Worm (Caenorhabditis elegans) whole organism, young adult: ENCODE data around the gene slcr-46.2.

Experiments
- B0035.1 ChIP-seq: sonication (generic microtip); optimal IDR thresholded peaks from 2 replicates; lab custom pipeline; 2016; ENCODE audit warnings: missing genetic modification characterization, mild to moderate bottlenecking, missing compliant biosample characterization, missing genotype, missing genetic modification reagents
- D2030.7 ChIP-seq: fragments of 200-800 bp; sonication (Bioruptor generic); IDR thresholded peaks from 2 replicates; pipeline ENCODE4 v1.3.6; 2022; ENCODE audit warnings: missing genetic modification reagents, missing genetic modification characterization, missing compliant biosample characterization
- F33H1.4 ChIP-seq: fragments of 200-800 bp; sonication (Bioruptor generic); IDR thresholded peaks from 2 replicates; pipeline ENCODE4 v1.3.6; 2022; ENCODE audit warnings: missing genetic modification reagents, missing genetic modification characterization, missing compliant biosample characterization
- F37B4.10 ChIP-seq: fragments of 200-800 bp; sonication (Bioruptor generic); IDR thresholded peaks from 2 replicates; pipeline ENCODE4 v1.3.6; 2022; ENCODE audit warnings: missing genetic modification characterization, missing compliant biosample characterization
- F39B2.1 ChIP-seq: fragments of 200-800 bp; sonication (Bioruptor generic); IDR thresholded peaks from 2 replicates; pipeline ENCODE4 v1.3.6; 2022; ENCODE audit warnings: missing genetic modification reagents, missing genetic modification characterization, missing compliant biosample characterization
- F49E8.2 ChIP-seq: sonication (generic microtip); optimal IDR thresholded peaks from 3 replicates; lab custom pipeline; 2017; ENCODE audit warnings: missing genetic modification characterization, mild to moderate bottlenecking, missing compliant biosample characterization, antibody characterized with exemption, moderate library complexity; ENCODE audit not compliant: insufficient read depth
- F52B5.7 ChIP-seq: sonication (generic microtip); optimal IDR thresholded peaks from 2 replicates; lab custom pipeline; 2016; ENCODE audit warnings: mild to moderate bottlenecking, missing genetic modification characterization, missing compliant biosample characterization
- T07F8.4 ChIP-seq: sonication (generic microtip); optimal IDR thresholded peaks from 2 replicates; lab custom pipeline; 2016; ENCODE audit warnings: mild to moderate bottlenecking, missing genetic modification characterization, moderate library complexity, missing compliant biosample characterization
- Y53F4B.3 ChIP-seq: fragments of 200-800 bp; sonication (Bioruptor generic); IDR thresholded peaks from 2 replicates; pipeline ENCODE4 v1.3.6; 2022; ENCODE audit warnings: missing genetic modification reagents, missing genetic modification characterization, missing compliant biosample characterization
- Y56A3A.18 ChIP-seq: fragments of 200-800 bp; sonication (Bioruptor generic); IDR thresholded peaks from 2 replicates; pipeline ENCODE4 v1.3.6; 2022; ENCODE audit warnings: missing genetic modification reagents, missing genetic modification characterization, missing compliant biosample characterization
- aptf-2 ChIP-seq: fragments of 200-800 bp; sonication (Bioruptor generic); conservative IDR thresholded peaks from 2 replicates; pipeline ENCODE4 v1.3.6; 2022; ENCODE audit warnings: missing genetic modification reagents, missing genetic modification characterization, missing compliant biosample characterization
- aptf-3 ChIP-seq: fragments of 200-800 bp; sonication (Bioruptor generic); IDR thresholded peaks from 2 replicates; pipeline ENCODE4 v1.3.6; 2022; ENCODE audit warnings: missing genetic modification characterization, missing compliant biosample characterization
- atf-7 ChIP-seq: sonication (generic microtip); optimal IDR thresholded peaks from 2 replicates; lab custom pipeline; 2017; ENCODE audit warnings: mild to moderate bottlenecking, missing genetic modification characterization, missing compliant biosample characterization
- athp-1 ChIP-seq: sonication (generic microtip); optimal IDR thresholded peaks from 2 replicates; lab custom pipeline; 2017; ENCODE audit warnings: mild to moderate bottlenecking, missing genetic modification characterization, missing compliant biosample characterization
- attf-5 ChIP-seq: fragments of 200-800 bp; sonication (Bioruptor generic); optimal IDR thresholded peaks from 2 replicates; lab custom pipeline; 2018; ENCODE audit warnings: mild to moderate bottlenecking, missing genetic modification characterization, missing compliant biosample characterization
- bed-2 ChIP-seq: fragments of 200-800 bp; sonication (Bioruptor generic); IDR thresholded peaks from 2 replicates; pipeline ENCODE4 v1.3.6; 2022; ENCODE audit warnings: missing genetic modification reagents, missing genetic modification characterization, missing compliant biosample characterization
- ccch-3 ChIP-seq: fragments of 200-800 bp; sonication (Bioruptor generic); optimal IDR thresholded peaks from 2 replicates; lab custom pipeline; 2018; ENCODE audit warnings: mild to moderate bottlenecking, missing genetic modification characterization, missing compliant biosample characterization
- ceh-100 ChIP-seq: fragments of 200-800 bp; sonication (Bioruptor generic); IDR thresholded peaks from 2 replicates; pipeline ENCODE4 v1.3.6; 2022; ENCODE audit warnings: missing genetic modification reagents, missing genetic modification characterization, missing compliant biosample characterization
- ceh-79 ChIP-seq: sonication (generic microtip); optimal IDR thresholded peaks from 2 replicates; lab custom pipeline; 2017; ENCODE audit warnings: mild to moderate bottlenecking, missing genetic modification characterization, missing compliant biosample characterization
- chd-7 ChIP-seq: sonication (generic microtip); optimal IDR thresholded peaks from 2 replicates; lab custom pipeline; 2016; ENCODE audit warnings: mild to moderate bottlenecking, missing genetic modification characterization, moderate library complexity, missing compliant biosample characterization
- dpl-1 ChIP-seq: fragments of 150-350 bp; optimal IDR thresholded peaks from 2 replicates; lab custom pipeline; 2014; ENCODE audit warnings: missing biosample characterization, missing genetic modification reagents, missing genetic modification characterization
- egrh-3 ChIP-seq: fragments of 200-800 bp; sonication (Bioruptor generic); IDR thresholded peaks from 2 replicates; pipeline ENCODE4 v1.3.6; 2022; ENCODE audit warnings: missing genetic modification reagents, missing genetic modification characterization, missing compliant biosample characterization
- ekl-4 ChIP-seq: fragments of 200-800 bp; sonication (Bioruptor generic); IDR thresholded peaks from 2 replicates; pipeline ENCODE4 v1.3.6; 2022; ENCODE audit warnings: missing genetic modification reagents, missing genetic modification characterization, missing compliant biosample characterization
- gei-17 ChIP-seq: fragments of 200-800 bp; sonication (Bioruptor generic); optimal IDR thresholded peaks from 2 replicates; lab custom pipeline; 2018; ENCODE audit warnings: mild to moderate bottlenecking, missing genetic modification characterization, missing compliant biosample characterization
- him-1 ChIP-seq: sonication (generic microtip); optimal IDR thresholded peaks from 2 replicates; lab custom pipeline; 2016; ENCODE audit warnings: missing genotype, missing genetic modification reagents, missing genetic modification characterization, missing compliant biosample characterization
- hlh-26 ChIP-seq: fragments of 200-800 bp; sonication (Bioruptor generic); conservative IDR thresholded peaks from 2 replicates; pipeline ENCODE4 v1.3.6; 2022; ENCODE audit warnings: missing genetic modification reagents, missing genetic modification characterization, missing compliant biosample characterization
- hmg-1.2 ChIP-seq: fragments of 200-800 bp; sonication (Bioruptor generic); IDR thresholded peaks from 2 replicates; pipeline ENCODE4 v1.3.6; 2022; ENCODE audit warnings: missing genetic modification reagents, missing genetic modification characterization, missing compliant biosample characterization
- hrde-1 ChIP-seq: sonication (generic microtip); optimal IDR thresholded peaks from 2 replicates; lab custom pipeline; 2016; ENCODE audit warnings: missing genetic modification characterization, mild to moderate bottlenecking, missing compliant biosample characterization, moderate library complexity, missing genotype, missing genetic modification reagents, borderline replicate concordance
- hsf-1 ChIP-seq: fragments of 200-800 bp; sonication (Bioruptor generic); IDR thresholded peaks from 2 replicates; pipeline ENCODE4 v1.3.6; 2022; ENCODE audit warnings: missing genetic modification reagents, missing genetic modification characterization, missing compliant biosample characterization
- let-607 ChIP-seq, 2 experiments: fragments of 200-800 bp in 1 of 2; sonication (Bioruptor generic) in 1 of 2; sonication (generic microtip) in 1 of 2; optimal IDR thresholded peaks; 2 replicates each; lab custom pipeline; 2016 to 2018; ENCODE audit warnings: mild to moderate bottlenecking in 2 of 2, missing compliant biosample characterization in 2 of 2, missing genetic modification characterization in 2 of 2, moderate library complexity in 2 of 2, missing genotype in 1 of 2
- lin-26 ChIP-seq: fragments of 200-800 bp; sonication (Bioruptor generic); IDR thresholded peaks from 2 replicates; pipeline ENCODE4 v1.3.6; 2022; ENCODE audit warnings: missing genetic modification reagents, missing genetic modification characterization, missing compliant biosample characterization
- lin-54 ChIP-seq: fragments of 200-800 bp; sonication (Bioruptor generic); optimal IDR thresholded peaks from 2 replicates; lab custom pipeline; 2018; ENCODE audit warnings: mild to moderate bottlenecking, missing genetic modification characterization, missing compliant biosample characterization
- lsl-1 ChIP-seq: fragments of 200-800 bp; sonication (Bioruptor generic); optimal IDR thresholded peaks from 2 replicates; lab custom pipeline; 2018; ENCODE audit warnings: mild to moderate bottlenecking, missing genetic modification characterization, moderate library complexity, missing compliant biosample characterization
- madf-3 ChIP-seq: fragments of 200-800 bp; sonication (Bioruptor generic); IDR thresholded peaks from 2 replicates; pipeline ENCODE4 v1.3.6; 2022; ENCODE audit warnings: missing genetic modification reagents, missing genetic modification characterization, missing compliant biosample characterization
- madf-8 ChIP-seq: fragments of 200-800 bp; sonication (Bioruptor generic); conservative IDR thresholded peaks from 2 replicates; pipeline ENCODE4 v1.3.6; 2022; ENCODE audit warnings: missing genetic modification reagents, missing genetic modification characterization, missing compliant biosample characterization
- mes-4 ChIP-seq: sonication (generic microtip); optimal IDR thresholded peaks from 2 replicates; lab custom pipeline; 2016; ENCODE audit warnings: missing genotype, missing genetic modification characterization, missing compliant biosample characterization
- mxl-1 ChIP-seq: sonication (generic microtip); optimal IDR thresholded peaks from 2 replicates; lab custom pipeline; 2016; ENCODE audit warnings: missing genetic modification characterization, missing compliant biosample characterization
- nhr-120 ChIP-seq: fragments of 200-800 bp; sonication (Bioruptor generic); IDR thresholded peaks from 2 replicates; pipeline ENCODE4 v1.3.6; 2022; ENCODE audit warnings: missing genetic modification characterization, missing compliant biosample characterization
- nhr-179 ChIP-seq: sonication (generic microtip); optimal IDR thresholded peaks from 2 replicates; lab custom pipeline; 2016; ENCODE audit warnings: mild to moderate bottlenecking, missing genetic modification characterization, missing compliant biosample characterization
- sdz-38 ChIP-seq: sonication (generic microtip); optimal IDR thresholded peaks from 2 replicates; lab custom pipeline; 2016; ENCODE audit warnings: missing genotype, missing genetic modification characterization, missing compliant biosample characterization
- sea-2 ChIP-seq: fragments of 200-800 bp; sonication (Bioruptor generic); IDR thresholded peaks from 2 replicates; pipeline ENCODE4 v1.3.6; 2022; ENCODE audit warnings: missing genetic modification characterization, missing compliant biosample characterization
- snpc-4 ChIP-seq, 5 experiments: fragments of 150-350 bp in 1 of 5; sonication (generic microtip) in 4 of 5; optimal IDR thresholded peaks; 2 replicates each; lab custom pipeline; 2014 to 2018; ENCODE audit warnings: missing genetic modification characterization in 5 of 5, missing biosample characterization in 3 of 5, antibody characterized with exemption in 2 of 5, mild to moderate bottlenecking in 2 of 5, missing compliant biosample characterization in 2 of 5, missing genotype in 2 of 5, moderate library complexity in 2 of 5, missing genetic modification reagents in 1 of 5
- tlf-1 ChIP-seq: fragments of 200-800 bp; sonication (Bioruptor generic); optimal IDR thresholded peaks from 2 replicates; lab custom pipeline; 2018; ENCODE audit warnings: mild to moderate bottlenecking, missing genetic modification characterization, missing compliant biosample characterization
- ztf-25 ChIP-seq: fragments of 200-800 bp; sonication (Bioruptor generic); IDR thresholded peaks from 2 replicates; pipeline ENCODE4 v1.3.6; 2022; ENCODE audit warnings: missing genetic modification reagents, missing genetic modification characterization, missing compliant biosample characterization
- ztf-26 ChIP-seq: sonication (generic microtip); optimal IDR thresholded peaks from 2 replicates; lab custom pipeline; 2017; ENCODE audit warnings: missing genetic modification characterization, missing compliant biosample characterization
- ztf-28 ChIP-seq: fragments of 200-800 bp; sonication (Bioruptor generic); IDR thresholded peaks from 2 replicates; pipeline ENCODE4 v1.3.6; 2022; ENCODE audit warnings: missing genetic modification reagents, missing genetic modification characterization, missing compliant biosample characterization
- ztf-3 ChIP-seq: fragments of 200-800 bp; sonication (Bioruptor generic); optimal IDR thresholded peaks from 2 replicates; lab custom pipeline; 2018; ENCODE audit warnings: mild to moderate bottlenecking, missing genetic modification characterization, missing compliant biosample characterization
- ztf-6 ChIP-seq: fragments of 200-800 bp; sonication (Bioruptor generic); IDR thresholded peaks from 2 replicates; pipeline ENCODE4 v1.3.6; 2022; ENCODE audit warnings: missing genetic modification reagents, missing genetic modification characterization, missing compliant biosample characterization

Gene slcr-46.2

ce11 chrV:19430351-19430913 is 40.5 kb upstream of the slcr-46.2 start (continued):
- TF ChIP-seq F39B2.1 (GFP tag; lab: Robert Waterston, UW): no peak
- 0 out of 2 replicates have a peak, but pooled peaks have one; percentile 44 for TF ChIP-seq lin-26 (GFP tag; lab: Robert Waterston, UW)
- no peak for TF ChIP-seq Y56A3A.18 (GFP tag; lab: Robert Waterston, UW)
- no peak for TF ChIP-seq ceh-100
- TF ChIP-seq gei-17: no peak
- no peak for TF ChIP-seq aptf-2
- no peak for TF ChIP-seq snpc-4 (GFP tag; optimal IDR thresholded peaks at IDR 0.05; lab: Kevin White, UChicago)
- no peak for TF ChIP-seq snpc-4 (tag; optimal IDR thresholded peaks at IDR 0.05; lab: Kevin White, UChicago)
- TF ChIP-seq sdz-38 (tag; lab: Kevin White, UChicago): no peak
- peak; percentile 63 for TF ChIP-seq F52B5.7
- no peak for TF ChIP-seq nhr-179 (tag; lab: Kevin White, UChicago)
- TF ChIP-seq attf-5 (GFP tag; lab: Kevin White, UChicago): no peak
- TF ChIP-seq Y53F4B.3: no peak
- 0 out of 2 replicates have a peak, but pooled peaks have one; percentile 35 for TF ChIP-seq madf-3 (GFP tag; lab: Robert Waterston, UW)
- TF ChIP-seq lsl-1 (GFP tag; lab: Kevin White, UChicago): no peak
- no peak for TF ChIP-seq ztf-25
- no peak for TF ChIP-seq atf-7
- no peak for TF ChIP-seq hsf-1 (GFP tag; lab: Robert Waterston, UW)
- TF ChIP-seq lin-54 (GFP tag; lab: Kevin White, UChicago): no peak
- no peak for TF ChIP-seq mxl-1 (tag; lab: Kevin White, UChicago)
- no peak for TF ChIP-seq ztf-28 (GFP tag; lab: Robert Waterston, UW)
- peak; percentile 46 for TF ChIP-seq ekl-4 (GFP tag; lab: Robert Waterston, UW)
- no peak for TF ChIP-seq let-607 (tag; optimal IDR thresholded peaks at IDR 0.05; lab: Kevin White, UChicago)
- TF ChIP-seq ztf-26: no peak
- peak; percentile 28; the same call in 1 of the 2 replicates for TF ChIP-seq hmg-1.2
- 0 out of 2 replicates have a peak, but pooled peaks have one; percentile 10 for TF ChIP-seq bed-2
- TF ChIP-seq dpl-1 (GFP tag; lab: Kevin White, UChicago): no peak
- TF ChIP-seq sea-2 (GFP tag; lab: Robert Waterston, UW): peak; percentile 67; the same call in 1 of the 2 replicates
- no peak for TF ChIP-seq D2030.7 (GFP tag; lab: Robert Waterston, UW)
- no peak for TF ChIP-seq ceh-79
- TF ChIP-seq F49E8.2: no peak
- TF ChIP-seq tlf-1 (GFP tag; lab: Kevin White, UChicago): no peak
- TF ChIP-seq B0035.1: no peak
- no peak for TF ChIP-seq him-1 (tag; lab: Kevin White, UChicago)
- TF ChIP-seq athp-1 (tag; lab: Kevin White, UChicago): peak; percentile 67
- no peak for TF ChIP-seq F33H1.4 (GFP tag; lab: Robert Waterston, UW)
- no peak; the same call in 1 of the 2 replicates for TF ChIP-seq egrh-3 (GFP tag; lab: Robert Waterston, UW)
- TF ChIP-seq chd-7 (tag; lab: Kevin White, UChicago): peak; percentile 49
- TF ChIP-seq T07F8.4 (tag; lab: Kevin White, UChicago): no peak
- TF ChIP-seq ztf-6: no peak
- TF ChIP-seq hlh-26 (GFP tag; lab: Robert Waterston, UW): no peak
- 0 out of 2 replicates have a peak, but pooled peaks have one; percentile 21 for TF ChIP-seq aptf-3
- TF ChIP-seq madf-8 (GFP tag; lab: Robert Waterston, UW): no peak
- TF ChIP-seq nhr-120 (GFP tag; lab: Robert Waterston, UW): no peak
- peak; percentile 3 for TF ChIP-seq ztf-3 (GFP tag; lab: Kevin White, UChicago)
- TF ChIP-seq ccch-3 (GFP tag; lab: Kevin White, UChicago): no peak
- TF ChIP-seq mes-4: no peak
- no peak for TF ChIP-seq F37B4.10 (GFP tag; lab: Robert Waterston, UW)
- TF ChIP-seq hrde-1 (tag; lab: Kevin White, UChicago): no peak
